Worm (Caenorhabditis elegans) whole organism, L3 larva: Measurements from ENCODE around the gene srh-293.

Experiments used
- aly-2 ChIP-seq: fragments of 150-350 bp; optimal IDR thresholded peaks from 2 replicates; lab custom pipeline; 2014; ENCODE audit warnings: missing biosample characterization, missing genetic modification characterization
- ceh-28 ChIP-seq: fragments of 150-350 bp; optimal IDR thresholded peaks from 2 replicates; lab custom pipeline; 2014; ENCODE audit warnings: missing biosample characterization, missing genetic modification reagents, missing genetic modification characterization
- lsy-12 ChIP-seq: sonication (generic microtip); optimal IDR thresholded peaks from 2 replicates; lab custom pipeline; 2016; ENCODE audit warnings: mild to moderate bottlenecking, missing genetic modification characterization, missing compliant biosample characterization
- nhr-11 ChIP-seq: fragments of 150-350 bp; optimal IDR thresholded peaks from 2 replicates; lab custom pipeline; 2014; ENCODE audit warnings: missing biosample characterization, missing genetic modification characterization
- pha-4 ChIP-seq: fragments of 150-350 bp; optimal IDR thresholded peaks from 2 replicates; lab custom pipeline; 2014; ENCODE audit warnings: missing biosample characterization, missing genetic modification reagents, missing genetic modification characterization
- pqm-1 ChIP-seq: fragments of 150-350 bp; optimal IDR thresholded peaks from 2 replicates; lab custom pipeline; 2017; ENCODE audit warnings: missing biosample characterization, missing genetic modification characterization, inconsistent platforms
- sea-2 ChIP-seq: fragments of 150-350 bp; sonication (generic microtip); optimal IDR thresholded peaks from 4 replicates; lab custom pipeline; 2014; ENCODE audit warnings: missing biosample characterization, missing genetic modification reagents, missing genetic modification characterization
- snpc-4 ChIP-seq: fragments of 150-350 bp; optimal IDR thresholded peaks from 2 replicates; lab custom pipeline; 2014; ENCODE audit warnings: missing biosample characterization, missing genetic modification characterization
- zag-1 ChIP-seq: fragments of 150-350 bp; optimal IDR thresholded peaks from 2 replicates; lab custom pipeline; 2014; ENCODE audit warnings: missing biosample characterization, missing genetic modification characterization
- ztf-4 ChIP-seq: fragments of 150-350 bp; optimal IDR thresholded peaks from 2 replicates; lab custom pipeline; 2014; ENCODE audit warnings: missing biosample characterization, missing genetic modification characterization

- TF ChIP-seq zag-1 (tag; lab: Kevin White, UChicago) (no peak), aly-2 (tag; lab: Kevin White, UChicago) (no peak), ztf-4 (tag; lab: Kevin White, UChicago) (no peak), ceh-28 (no peak), sea-2 (GFP tag; lab: Kevin White, UChicago) (no peak), snpc-4 (tag; lab: Kevin White, UChicago) (no peak), pqm-1 (no peak), pha-4 (no peak), lsy-12 (no peak), nhr-11 (tag; lab: Kevin White, UChicago) (no peak)
These were observed at the start of gene srh-293 for ce11 chrV:15865839-15866238.
